Fruit fly (Drosophila melanogaster) whole organism, embryonic: ENCODE measurements around the gene sdt.

Source experiments
- Atf-2 ChIP-seq: fragments of 200-800 bp; sonication (Bioruptor generic); optimal IDR thresholded peaks from 2 replicates; lab custom pipeline; 2016; ENCODE audit warnings: missing biosample characterization, missing genetic modification characterization
- CG30403 ChIP-seq: fragments of 200-800 bp; sonication (Bioruptor generic); optimal IDR thresholded peaks from 3 replicates; lab custom pipeline; 2016; ENCODE audit warnings: missing biosample characterization, missing genetic modification characterization
- CG9609 ChIP-seq: fragments of 200-800 bp; sonication (Bioruptor generic); optimal IDR thresholded peaks from 3 replicates; lab custom pipeline; 2016; ENCODE audit warnings: missing biosample characterization, missing genetic modification characterization
- D ChIP-seq, 2 experiments: fragments of 200-800 bp in 1 of 2; fragments of >200 bp in 1 of 2; sonication (Bioruptor generic) in 1 of 2; optimal IDR thresholded peaks; 2 replicates in 1 of 2; 3 replicates in 1 of 2; lab custom pipeline; 2017; ENCODE audit warnings: mild to moderate bottlenecking in 1 of 2, missing biosample characterization in 1 of 2, missing genetic modification characterization in 1 of 2, missing genetic modification reagents in 1 of 2
- Vsx1 ChIP-seq: fragments of 200-800 bp; sonication (Bioruptor generic); optimal IDR thresholded peaks from 2 replicates; lab custom pipeline; 2017; ENCODE audit warnings: missing biosample characterization, mild to moderate bottlenecking, missing genetic modification characterization, missing genetic modification reagents

- TF ChIP-seq D (optimal IDR thresholded peaks at IDR 0.05; lab: Kevin White, UChicago), result no peak
- TF ChIP-seq D (GFP tag; optimal IDR thresholded peaks at IDR 0.05; lab: Kevin White, UChicago), result no peak
- TF ChIP-seq Vsx1 (GFP tag; lab: Kevin White, UChicago), result no peak
- TF ChIP-seq CG30403 (GFP tag; lab: Kevin White, UChicago), result no peak
- TF ChIP-seq Atf-2 (GFP tag; lab: Kevin White, UChicago), result no peak
- TF ChIP-seq CG9609 (GFP tag; lab: Kevin White, UChicago), result no peak
Measured at dm6 chrX:8179858-8180257, 1.5 kb downstream of the sdt start.
